Worm (Caenorhabditis elegans) whole organism, late embryonic: ENCODE results near the gene vap-2.

Source experiments
- K02D7.2 ChIP-seq: sonication (generic microtip); optimal IDR thresholded peaks from 2 replicates; lab custom pipeline; 2017; ENCODE audit warnings: mild to moderate bottlenecking, missing genetic modification characterization, missing compliant biosample characterization
- ceh-19 ChIP-seq: fragments of 200-800 bp; sonication (Bioruptor generic); optimal IDR thresholded peaks from 2 replicates; lab custom pipeline; 2018; ENCODE audit warnings: mild to moderate bottlenecking, missing genetic modification characterization, missing compliant biosample characterization
- ceh-48 ChIP-seq: sonication (generic microtip); optimal IDR thresholded peaks from 2 replicates; lab custom pipeline; 2016; ENCODE audit warnings: missing genetic modification characterization, inconsistent platforms, missing compliant biosample characterization
- ceh-9 ChIP-seq: sonication (generic microtip); optimal IDR thresholded peaks from 2 replicates; lab custom pipeline; 2016; ENCODE audit warnings: mild to moderate bottlenecking, missing genetic modification characterization, inconsistent platforms, missing compliant biosample characterization
- dve-1 ChIP-seq: sonication (generic microtip); optimal IDR thresholded peaks from 2 replicates; lab custom pipeline; 2017; ENCODE audit warnings: antibody characterized with exemption, mild to moderate bottlenecking, missing genetic modification characterization, missing compliant biosample characterization
- fkh-6 ChIP-seq: sonication (generic microtip); optimal IDR thresholded peaks from 2 replicates; lab custom pipeline; 2016; ENCODE audit warnings: missing genetic modification characterization, missing compliant biosample characterization
- nfya-1 ChIP-seq: sonication (generic microtip); optimal IDR thresholded peaks from 2 replicates; lab custom pipeline; 2017; ENCODE audit warnings: missing genetic modification characterization, mild to moderate bottlenecking, missing compliant biosample characterization, antibody characterized with exemption, moderate library complexity
- pha-4 ChIP-seq: fragments of 150-350 bp; optimal IDR thresholded peaks from 2 replicates; lab custom pipeline; 2018; ENCODE audit warnings: missing biosample characterization, missing genetic modification reagents, missing genetic modification characterization
- syd-9 ChIP-seq: sonication (generic microtip); optimal IDR thresholded peaks from 2 replicates; lab custom pipeline; 2016; ENCODE audit warnings: mild to moderate bottlenecking, missing genetic modification characterization, moderate library complexity, missing compliant biosample characterization
- tbx-7 ChIP-seq: sonication (generic microtip); optimal IDR thresholded peaks from 2 replicates; lab custom pipeline; 2016; ENCODE audit warnings: missing genotype, missing genetic modification characterization, missing compliant biosample characterization
- unc-86 ChIP-seq: sonication (generic microtip); optimal IDR thresholded peaks from 2 replicates; lab custom pipeline; 2016; ENCODE audit warnings: missing genetic modification characterization, missing compliant biosample characterization

ce11 chrX:10767669-10768068 is 24.7 kb downstream of the vap-2 start:
- TF ChIP-seq pha-4 (no peak), ceh-48 (tag; lab: Kevin White, UChicago) (no peak), unc-86 (tag; lab: Kevin White, UChicago) (no peak), tbx-7 (tag; lab: Kevin White, UChicago) (no peak), ceh-9 (no peak), ceh-19 (GFP tag; lab: Kevin White, UChicago) (no peak), fkh-6 (no peak), nfya-1 (tag; lab: Kevin White, UChicago) (no peak), dve-1 (tag; lab: Kevin White, UChicago) (no peak), K02D7.2 (tag; lab: Kevin White, UChicago) (no peak), syd-9 (tag; lab: Kevin White, UChicago) (no peak)
